Worm (Caenorhabditis elegans) whole organism, young adult: ENCODE results near the gene ocr-4.
A peak's percentile ranks its signal among the peaks of the same experiment; 100 is the strongest.

Source experiments
- ZK185.1 ChIP-seq: sonication (generic microtip); optimal IDR thresholded peaks from 2 replicates; lab custom pipeline; 2016; ENCODE audit warnings: mild to moderate bottlenecking, missing genetic modification characterization, missing compliant biosample characterization; ENCODE audit not compliant: poor library complexity, severe bottlenecking
- ets-4 ChIP-seq: fragments of 200-800 bp; sonication (Bioruptor generic); optimal IDR thresholded peaks from 2 replicates; lab custom pipeline; 2018; ENCODE audit warnings: mild to moderate bottlenecking, missing genetic modification characterization, missing compliant biosample characterization
- lin-26 ChIP-seq: fragments of 200-800 bp; sonication (Bioruptor generic); IDR thresholded peaks from 2 replicates; pipeline ENCODE4 v1.3.6; 2022; ENCODE audit warnings: missing genetic modification reagents, missing genetic modification characterization, missing compliant biosample characterization
- madf-10 ChIP-seq: sonication (generic microtip); optimal IDR thresholded peaks from 2 replicates; lab custom pipeline; 2016; ENCODE audit warnings: mild to moderate bottlenecking, missing genetic modification characterization, missing compliant biosample characterization
- mxl-1 ChIP-seq: sonication (generic microtip); optimal IDR thresholded peaks from 2 replicates; lab custom pipeline; 2016; ENCODE audit warnings: missing genetic modification characterization, missing compliant biosample characterization
- snpc-4 ChIP-seq, 5 experiments: fragments of 150-350 bp in 1 of 5; sonication (generic microtip) in 4 of 5; optimal IDR thresholded peaks; 2 replicates each; lab custom pipeline; 2014 to 2018; ENCODE audit warnings: missing genetic modification characterization in 5 of 5, missing biosample characterization in 3 of 5, antibody characterized with exemption in 2 of 5, mild to moderate bottlenecking in 2 of 5, missing compliant biosample characterization in 2 of 5, missing genotype in 2 of 5, moderate library complexity in 2 of 5, missing genetic modification reagents in 1 of 5
- unc-62 ChIP-seq: fragments of 150-350 bp; optimal IDR thresholded peaks from 2 replicates; lab custom pipeline; 2014; ENCODE audit warnings: missing biosample characterization, missing genetic modification reagents, missing genetic modification characterization

DNA sequence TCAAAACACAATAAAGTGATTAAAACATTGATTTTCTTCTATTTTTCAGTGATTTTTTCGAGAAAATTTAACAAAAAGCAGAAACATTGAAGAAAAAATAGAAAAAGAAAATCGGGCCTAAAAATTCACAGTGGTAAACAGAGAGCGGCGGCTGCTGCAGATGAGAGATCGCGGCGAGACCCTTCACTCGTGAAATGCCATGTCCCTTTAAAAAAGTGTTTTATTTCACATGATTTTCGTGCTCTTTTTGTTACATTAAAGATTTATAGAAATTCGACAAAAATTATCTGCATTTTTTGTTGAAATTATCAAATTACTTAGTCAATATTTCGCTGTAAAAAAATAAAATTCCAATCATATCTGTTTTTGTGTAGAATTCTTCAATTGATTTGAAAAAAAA lies 18.6 kb downstream of the ocr-4 start:
- TF ChIP-seq ets-4 (GFP tag; lab: Kevin White, UChicago) = no peak
- TF ChIP-seq madf-10 (tag; lab: Kevin White, UChicago) = peak; percentile 8
- peak; percentile 80 for TF ChIP-seq snpc-4 (GFP tag; optimal IDR thresholded peaks at IDR 0.05; lab: Kevin White, UChicago)
- peak; percentile 70 to 79 (median 76) for TF ChIP-seq snpc-4 (tag; optimal IDR thresholded peaks at IDR 0.05; lab: Kevin White, UChicago)
- TF ChIP-seq ZK185.1 (tag; lab: Kevin White, UChicago) = peak; percentile 1
- no peak for TF ChIP-seq lin-26 (GFP tag; lab: Robert Waterston, UW)
- TF ChIP-seq mxl-1 = no peak
- no peak for TF ChIP-seq unc-62 (GFP tag; lab: Kevin White, UChicago)
